Worm (Caenorhabditis elegans) whole organism, early embryonic: ENCODE results near the gene zim-2.

Experiments used
- F13C5.2 ChIP-seq: sonication (generic microtip); optimal IDR thresholded peaks from 2 replicates; lab custom pipeline; 2017; ENCODE audit warnings: mild to moderate bottlenecking, missing genetic modification characterization, inconsistent platforms, missing compliant biosample characterization
- aly-1 ChIP-seq: sonication (generic microtip); optimal IDR thresholded peaks from 2 replicates; lab custom pipeline; 2016; ENCODE audit warnings: missing genetic modification characterization, missing compliant biosample characterization
- ama-1 ChIP-seq: fragments of 150-350 bp; optimal IDR thresholded peaks from 2 replicates; lab custom pipeline; 2014
- ceh-13 ChIP-seq: fragments of 200-800 bp; sonication (Bioruptor generic); optimal IDR thresholded peaks from 2 replicates; lab custom pipeline; 2018; ENCODE audit warnings: mild to moderate bottlenecking, missing genetic modification characterization, missing compliant biosample characterization
- ceh-36 ChIP-seq: sonication (generic microtip); optimal IDR thresholded peaks from 2 replicates; lab custom pipeline; 2016; ENCODE audit warnings: missing genetic modification characterization, inconsistent platforms, missing compliant biosample characterization
- ets-7 ChIP-seq: sonication (generic microtip); optimal IDR thresholded peaks from 2 replicates; lab custom pipeline; 2016; ENCODE audit warnings: missing genotype, missing genetic modification characterization, missing compliant biosample characterization
- flt-1 ChIP-seq: fragments of 200-800 bp; sonication (Bioruptor generic); IDR thresholded peaks from 2 replicates; pipeline ENCODE4 v1.3.6; 2022; ENCODE audit warnings: missing genetic modification characterization, missing compliant biosample characterization
- hmbx-1 ChIP-seq: sonication (generic microtip); optimal IDR thresholded peaks from 2 replicates; lab custom pipeline; 2016; ENCODE audit warnings: mild to moderate bottlenecking, missing genetic modification characterization, missing compliant biosample characterization
- pes-1 ChIP-seq: fragments of 200-800 bp; sonication (Bioruptor generic); IDR thresholded peaks from 2 replicates; pipeline ENCODE4 v1.3.6; 2022; ENCODE audit warnings: missing genetic modification reagents, missing genetic modification characterization, missing compliant biosample characterization
- sea-1 ChIP-seq: fragments of 200-800 bp; sonication (Bioruptor generic); conservative IDR thresholded peaks from 2 replicates; pipeline ENCODE4 v1.3.6; 2022; ENCODE audit warnings: missing genetic modification characterization, missing compliant biosample characterization
- tbx-11 ChIP-seq: fragments of 200-800 bp; sonication (Bioruptor generic); IDR thresholded peaks from 2 replicates; pipeline ENCODE4 v1.3.6; 2022; ENCODE audit warnings: missing genetic modification characterization, missing compliant biosample characterization
- tra-4 ChIP-seq: sonication (generic microtip); optimal IDR thresholded peaks from 2 replicates; lab custom pipeline; 2017; ENCODE audit warnings: missing genetic modification characterization, missing compliant biosample characterization

ce11 chrIV:10570065-10570464 is 15.0 kb downstream of the zim-2 start:
- TF ChIP-seq ceh-13 (GFP tag; lab: Kevin White, UChicago), result no peak
- no peak for TF ChIP-seq tra-4
- TF ChIP-seq hmbx-1, result no peak
- TF ChIP-seq ama-1, result no peak
- no peak for TF ChIP-seq sea-1 (GFP tag; lab: Robert Waterston, UW)
- no peak for TF ChIP-seq aly-1 (tag; lab: Kevin White, UChicago)
- TF ChIP-seq pes-1, result no peak
- no peak for TF ChIP-seq F13C5.2 (tag; lab: Kevin White, UChicago)
- no peak for TF ChIP-seq flt-1
- no peak for TF ChIP-seq tbx-11
- no peak for TF ChIP-seq ets-7
- TF ChIP-seq ceh-36 (tag; lab: Kevin White, UChicago), result no peak
